Worm (Caenorhabditis elegans) whole organism, L2 larva: ENCODE measurements around the gene lin-18.

ENCODE experiments used
- C34F6.9 ChIP-seq: fragments of 150-350 bp; optimal IDR thresholded peaks from 2 replicates; lab custom pipeline; 2014; ENCODE audit warnings: missing biosample characterization, missing genetic modification characterization
- F13H6.1 ChIP-seq: sonication (generic microtip); optimal IDR thresholded peaks from 2 replicates; lab custom pipeline; 2016; ENCODE audit warnings: missing genetic modification characterization, missing compliant biosample characterization
- R02D3.7 ChIP-seq: fragments of 150-350 bp; optimal IDR thresholded peaks from 2 replicates; lab custom pipeline; 2014; ENCODE audit warnings: missing biosample characterization, missing genetic modification characterization
- Y55F3AM.14 ChIP-seq: fragments of 200-800 bp; sonication (Bioruptor generic); optimal IDR thresholded peaks from 2 replicates; lab custom pipeline; 2018; ENCODE audit warnings: mild to moderate bottlenecking, missing genetic modification characterization, missing compliant biosample characterization
- aly-2 ChIP-seq: fragments of 150-350 bp; optimal IDR thresholded peaks from 2 replicates; lab custom pipeline; 2014; ENCODE audit warnings: missing biosample characterization, missing genetic modification characterization
- ama-1 ChIP-seq: fragments of 150-350 bp; optimal IDR thresholded peaks from 2 replicates; lab custom pipeline; 2018; ENCODE audit warnings: inconsistent platforms
- crh-2 ChIP-seq: sonication (generic microtip); optimal IDR thresholded peaks from 2 replicates; lab custom pipeline; 2017; ENCODE audit warnings: missing biosample characterization, missing genetic modification characterization
- dmd-4 ChIP-seq: sonication (generic microtip); optimal IDR thresholded peaks from 2 replicates; lab custom pipeline; 2017; ENCODE audit warnings: missing biosample characterization, missing genetic modification characterization
- egl-27 ChIP-seq: sonication (generic microtip); optimal IDR thresholded peaks from 3 replicates; lab custom pipeline; 2017; ENCODE audit warnings: missing biosample characterization, missing genetic modification reagents, missing genetic modification characterization
- elt-1 ChIP-seq: fragments of 150-350 bp; optimal IDR thresholded peaks from 2 replicates; lab custom pipeline; 2014; ENCODE audit warnings: missing biosample characterization, missing genetic modification characterization
- fos-1 ChIP-seq: fragments of 150-350 bp; optimal IDR thresholded peaks from 2 replicates; lab custom pipeline; 2014; ENCODE audit warnings: missing biosample characterization, missing genetic modification characterization
- gmeb-1 ChIP-seq: fragments of 150-350 bp; optimal IDR thresholded peaks from 2 replicates; lab custom pipeline; 2014; ENCODE audit warnings: missing biosample characterization, missing genetic modification characterization
- lin-11 ChIP-seq: fragments of 150-350 bp; sonication (generic microtip); optimal IDR thresholded peaks from 2 replicates; lab custom pipeline; 2014; ENCODE audit warnings: missing biosample characterization, missing genetic modification characterization, inconsistent platforms, mixed read lengths
- lin-13 ChIP-seq: fragments of 150-350 bp; optimal IDR thresholded peaks from 2 replicates; lab custom pipeline; 2014; ENCODE audit warnings: missing biosample characterization, missing genetic modification reagents, missing genetic modification characterization
- lin-39 ChIP-seq: fragments of 150-350 bp; optimal IDR thresholded peaks from 2 replicates; lab custom pipeline; 2014; ENCODE audit warnings: missing biosample characterization, missing genetic modification reagents, missing genetic modification characterization
- mbf-1 ChIP-seq: sonication (generic microtip); optimal IDR thresholded peaks from 2 replicates; lab custom pipeline; 2017; ENCODE audit warnings: missing biosample characterization, missing genetic modification characterization
- nhr-10 ChIP-seq: sonication (generic microtip); optimal IDR thresholded peaks from 2 replicates; lab custom pipeline; 2017; ENCODE audit warnings: missing biosample characterization, missing genetic modification characterization
- nhr-12 ChIP-seq: fragments of 150-350 bp; optimal IDR thresholded peaks from 2 replicates; lab custom pipeline; 2014; ENCODE audit warnings: missing biosample characterization, missing genetic modification characterization
- nhr-129 ChIP-seq: fragments of 150-350 bp; optimal IDR thresholded peaks from 2 replicates; lab custom pipeline; 2014; ENCODE audit warnings: missing biosample characterization, missing genetic modification characterization
- nhr-21 ChIP-seq: fragments of 150-350 bp; optimal IDR thresholded peaks from 2 replicates; lab custom pipeline; 2014; ENCODE audit warnings: missing biosample characterization, missing genetic modification characterization
- nhr-23 ChIP-seq: fragments of 150-350 bp; optimal IDR thresholded peaks from 2 replicates; lab custom pipeline; 2014; ENCODE audit warnings: missing biosample characterization, missing genetic modification reagents, missing genetic modification characterization
- nhr-25 ChIP-seq: fragments of 150-350 bp; sonication (generic microtip); optimal IDR thresholded peaks from 3 replicates; lab custom pipeline; 2014; ENCODE audit warnings: missing biosample characterization, missing genetic modification characterization
- nhr-6 ChIP-seq: fragments of 150-350 bp; optimal IDR thresholded peaks from 2 replicates; lab custom pipeline; 2014; ENCODE audit warnings: missing biosample characterization, missing genetic modification characterization
- peb-1 ChIP-seq: fragments of 150-350 bp; optimal IDR thresholded peaks from 2 replicates; lab custom pipeline; 2014; ENCODE audit warnings: missing biosample characterization, missing genetic modification characterization
- skn-1 ChIP-seq: sonication (generic microtip); optimal IDR thresholded peaks from 2 replicates; lab custom pipeline; 2017; ENCODE audit warnings: missing biosample characterization, missing genetic modification characterization
- sma-3 ChIP-seq: sonication (generic microtip); optimal IDR thresholded peaks from 2 replicates; lab custom pipeline; 2016; ENCODE audit warnings: missing genetic modification reagents, missing genetic modification characterization, missing compliant biosample characterization
- snpc-4 ChIP-seq: fragments of 150-350 bp; optimal IDR thresholded peaks from 2 replicates; lab custom pipeline; 2014; ENCODE audit warnings: missing biosample characterization, missing genetic modification characterization
- unc-39 ChIP-seq: fragments of 150-350 bp; optimal IDR thresholded peaks from 2 replicates; lab custom pipeline; 2014; ENCODE audit warnings: missing biosample characterization, missing genetic modification characterization
- unc-55 ChIP-seq: fragments of 150-350 bp; sonication (generic microtip); optimal IDR thresholded peaks from 3 replicates; lab custom pipeline; 2014; ENCODE audit warnings: missing biosample characterization, missing genetic modification reagents, missing genetic modification characterization
- ztf-1 ChIP-seq: fragments of 200-800 bp; sonication (Bioruptor generic); conservative IDR thresholded peaks from 2 replicates; pipeline ENCODE4 v1.3.6; 2022; ENCODE audit warnings: missing genetic modification characterization, missing compliant biosample characterization
- ztf-11 ChIP-seq: sonication (generic microtip); optimal IDR thresholded peaks from 2 replicates; lab custom pipeline; 2017; ENCODE audit warnings: missing biosample characterization, missing genetic modification characterization
- ztf-4 ChIP-seq: fragments of 150-350 bp; optimal IDR thresholded peaks from 2 replicates; lab custom pipeline; 2014; ENCODE audit warnings: missing biosample characterization, missing genetic modification characterization

Gene lin-18

DNA sequence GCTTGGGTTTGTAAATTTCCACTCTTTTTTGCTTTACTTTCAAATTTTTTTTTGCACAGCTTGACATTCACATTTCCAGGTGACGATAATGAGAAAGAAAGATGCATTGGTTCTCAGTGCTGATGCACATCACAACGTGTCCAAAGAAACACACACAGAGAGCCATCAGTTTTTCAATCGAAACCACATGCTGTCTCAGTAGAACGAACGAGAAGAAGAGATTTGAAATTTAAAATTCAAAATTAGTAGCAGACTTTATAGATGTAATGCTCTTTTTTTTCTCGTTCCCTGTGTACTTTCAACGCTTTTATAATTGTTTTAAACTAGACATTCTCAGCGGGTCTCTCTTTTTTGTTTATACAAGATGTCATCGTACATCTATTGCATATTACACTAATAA, 20.9 kb upstream of the lin-18 start:
- no peak for TF ChIP-seq nhr-6

DNA sequence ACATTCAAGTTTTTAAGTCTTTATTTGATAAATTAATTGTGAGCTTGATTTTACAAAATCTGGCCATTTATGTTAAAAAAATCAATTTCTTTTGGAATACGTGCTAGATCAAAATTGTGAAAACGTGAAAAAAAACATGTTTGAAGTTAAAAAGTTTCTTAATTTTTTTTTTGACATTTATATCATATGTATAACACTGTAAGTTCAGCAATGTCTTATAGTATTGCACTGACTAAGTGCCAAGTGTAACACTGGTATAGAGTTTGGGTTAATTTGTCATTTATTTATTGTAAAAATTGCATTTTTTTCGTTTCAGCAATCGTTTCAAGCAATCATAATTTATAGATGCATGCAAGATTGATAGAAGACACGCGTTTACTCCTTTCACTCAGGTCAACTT, 20.5 kb upstream of the lin-18 start:
- no peak for TF ChIP-seq ztf-1 (GFP tag; lab: Robert Waterston, UW)
- no peak for TF ChIP-seq unc-55 (GFP tag; lab: Kevin White, UChicago)
- no peak for TF ChIP-seq elt-1
- TF ChIP-seq nhr-129 (tag; lab: Kevin White, UChicago), result no peak
- no peak for TF ChIP-seq ama-1
- TF ChIP-seq unc-39 (tag; lab: Kevin White, UChicago), result no peak
- no peak for TF ChIP-seq dmd-4 (tag; lab: Kevin White, UChicago)
- no peak for TF ChIP-seq lin-39
- TF ChIP-seq, all 48 proteins: peak for 0

DNA sequence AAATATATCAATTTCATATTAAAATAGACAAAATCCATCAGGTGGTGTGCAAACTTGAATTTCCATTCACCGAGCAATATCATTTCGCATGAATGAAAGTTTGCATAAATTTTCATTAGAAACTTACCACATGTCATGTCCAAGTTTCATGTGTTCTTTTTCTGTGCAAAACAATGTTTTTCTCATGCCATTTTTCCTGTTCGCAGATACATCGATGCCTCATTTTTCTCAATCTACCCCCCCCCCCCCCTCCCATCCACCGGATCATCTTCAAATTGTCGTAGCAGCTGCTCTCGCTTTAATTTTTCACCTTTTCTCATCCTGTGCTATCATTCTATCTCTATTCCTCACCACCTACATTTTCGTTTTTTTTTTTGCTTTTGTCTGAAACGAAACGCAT, 19.4 kb upstream of the lin-18 start, which contains the start of gene T19D2.3:
T19D2.3 (plus strand) TSS at position 301 of the 400 bp plus-strand sequence.
- TF ChIP-seq nhr-23 (no peak), nhr-10 (no peak), lin-13 (GFP tag; lab: Kevin White, UChicago) (no peak), egl-27 (tag; lab: Kevin White, UChicago) (no peak), aly-2 (no peak), lin-39 (no peak), ztf-11 (no peak), gmeb-1 (tag; lab: Kevin White, UChicago) (no peak), skn-1 (tag; lab: Kevin White, UChicago) (no peak), ama-1 (no peak), nhr-25 (no peak), nhr-6 (no peak), mbf-1 (tag; lab: Kevin White, UChicago) (no peak), peb-1 (tag; lab: Kevin White, UChicago) (no peak)

DNA sequence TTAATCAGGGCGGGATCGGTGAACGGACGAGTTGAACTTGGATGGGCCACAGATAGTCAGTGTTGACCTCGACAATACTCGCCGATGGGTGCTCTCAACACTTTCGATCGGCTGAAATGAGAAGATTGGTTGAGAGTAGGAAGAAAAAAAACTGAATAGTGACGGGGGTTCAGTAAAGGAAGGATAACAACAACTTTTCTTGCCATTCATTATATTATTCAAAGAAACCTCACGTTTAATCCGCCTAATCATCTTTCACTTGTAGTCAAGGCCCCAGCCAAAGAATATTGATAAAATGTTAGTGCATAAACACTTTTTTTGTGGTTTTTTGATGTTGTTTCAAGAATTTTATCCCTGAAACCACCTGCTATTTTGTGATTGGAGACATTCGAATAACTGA, 16.1 kb upstream of the lin-18 start, which contains the start of gene T19D2.13:
T19D2.13 (minus strand) TSS at position 101 of the 400 bp plus-strand sequence.
- TF ChIP-seq skn-1 (tag; lab: Kevin White, UChicago) (no peak), nhr-21 (tag; lab: Kevin White, UChicago) (no peak), crh-2 (tag; lab: Kevin White, UChicago) (no peak)

DNA sequence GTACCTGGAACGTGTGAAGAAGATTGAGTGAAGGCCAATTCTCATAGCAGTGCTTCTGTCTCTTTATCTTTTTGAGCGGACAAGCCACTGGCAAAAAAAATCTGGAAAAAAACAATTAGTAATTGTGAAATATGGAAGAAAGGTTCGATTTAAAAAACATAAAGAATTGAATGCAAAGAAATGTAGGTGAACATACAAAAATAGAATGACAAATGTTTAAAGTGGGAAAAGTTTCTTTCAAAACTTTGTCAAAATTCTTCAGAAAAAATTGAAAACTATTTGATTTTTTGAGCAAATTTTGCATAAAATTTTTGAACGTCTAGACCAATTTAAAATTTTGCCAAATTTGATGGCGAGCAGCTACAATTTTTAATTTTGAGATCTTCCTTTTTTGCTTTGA, 15.1 kb upstream of the lin-18 start, which contains the start of gene ptp-4A2:
ptp-4A2 (minus strand) TSS at position 101 of the 400 bp plus-strand sequence.
- TF ChIP-seq C34F6.9 (tag; lab: Kevin White, UChicago) (no peak), ztf-1 (GFP tag; lab: Robert Waterston, UW) (no peak), nhr-12 (tag; lab: Kevin White, UChicago) (no peak), mbf-1 (tag; lab: Kevin White, UChicago) (no peak), skn-1 (tag; lab: Kevin White, UChicago) (no peak), lin-11 (tag; lab: Kevin White, UChicago) (no peak), aly-2 (no peak), ama-1 (no peak), ztf-4 (tag; lab: Kevin White, UChicago) (no peak), F13H6.1 (tag; lab: Kevin White, UChicago) (no peak), R02D3.7 (tag; lab: Kevin White, UChicago) (no peak), nhr-21 (tag; lab: Kevin White, UChicago) (no peak), elt-1 (no peak), nhr-23 (no peak)
- TF ChIP-seq, all 48 proteins: peak for 0

DNA sequence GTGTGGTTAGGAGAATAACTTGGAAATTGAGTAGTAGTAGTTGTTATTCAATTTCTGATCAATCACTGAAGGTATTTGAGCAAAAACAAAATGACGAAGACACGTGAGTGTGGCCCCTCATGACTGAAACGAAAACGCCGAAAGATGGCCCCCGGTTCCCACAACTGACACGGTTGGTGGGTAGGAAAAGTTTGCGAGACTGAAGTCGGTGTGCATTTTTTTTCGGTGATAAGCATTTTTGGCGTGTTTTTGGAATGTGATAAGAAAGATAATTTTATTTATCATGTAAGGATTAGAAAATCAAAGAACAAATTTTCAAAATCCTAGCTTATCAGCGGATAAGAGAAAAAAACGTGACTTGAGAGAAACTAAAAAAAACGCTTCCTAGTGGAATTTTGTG, 14.3 kb upstream of the lin-18 start:
- TF ChIP-seq ztf-11 (no peak), elt-1 (no peak), gmeb-1 (tag; lab: Kevin White, UChicago) (no peak), sma-3 (GFP tag; lab: Kevin White, UChicago) (no peak), C34F6.9 (tag; lab: Kevin White, UChicago) (peak; percentile 15), dmd-4 (tag; lab: Kevin White, UChicago) (no peak), nhr-129 (tag; lab: Kevin White, UChicago) (peak; percentile 27), Y55F3AM.14 (GFP tag; lab: Kevin White, UChicago) (no peak), snpc-4 (tag; lab: Kevin White, UChicago) (no peak), nhr-6 (no peak), fos-1 (peak; percentile 41), unc-39 (tag; lab: Kevin White, UChicago) (no peak), ztf-1 (GFP tag; lab: Robert Waterston, UW) (no peak)
